Worm (Caenorhabditis elegans): ENCODE results near the gene ctsa-4.1.

ctsa-4.1 gene

DNA sequence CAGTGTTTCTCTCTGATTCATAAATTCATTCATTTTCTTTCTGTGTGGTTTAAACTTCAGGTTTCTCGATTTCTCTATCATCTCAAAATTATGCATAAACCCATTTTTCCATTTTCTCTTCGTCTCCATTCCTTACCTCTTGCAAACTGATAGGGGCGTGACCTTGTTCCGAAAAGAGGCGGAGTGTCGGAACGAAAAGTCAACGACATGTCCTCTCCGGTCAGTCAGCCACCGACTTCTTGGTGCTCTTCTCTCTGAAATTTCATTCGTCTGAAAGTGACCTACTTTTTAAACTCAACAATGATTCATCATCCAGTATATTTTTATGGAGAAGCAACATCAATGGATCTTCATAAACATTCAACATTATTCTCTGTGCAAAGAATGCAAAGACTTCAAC is 14.1 kb downstream of the ctsa-4.1 start, which contains the start of gene F58F12.12:
TSS of gene F58F12.12 (plus strand) at position 301 of the 400 bp plus-strand sequence.
- TF ChIP-seq nhr-28 (tag; optimal IDR thresholded peaks at IDR 0.05) (no peak), hmg-11 (tag; optimal IDR thresholded peaks at IDR 0.05) (no peak), skn-1 (tag; optimal IDR thresholded peaks at IDR 0.05) (no peak), egl-5 (tag; optimal IDR thresholded peaks at IDR 0.05) (no peak), pqm-1 (tag; optimal IDR thresholded peaks at IDR 0.05) (no peak), lin-39 (tag; optimal IDR thresholded peaks at IDR 0.05) (no peak), ceh-28 (tag; optimal IDR thresholded peaks at IDR 0.05) (no peak), ZK546.5 (tag; optimal IDR thresholded peaks at IDR 0.05) (no peak), ztf-11 (tag; optimal IDR thresholded peaks at IDR 0.05) (no peak), fos-1 (tag; optimal IDR thresholded peaks at IDR 0.05) (no peak), nfya-1 (tag; optimal IDR thresholded peaks at IDR 0.05; ENCODE audit: insufficient read depth) (no peak), ama-1 (optimal IDR thresholded peaks at IDR 0.05) (no peak), ztf-4 (tag; optimal IDR thresholded peaks at IDR 0.05) (no peak)

DNA sequence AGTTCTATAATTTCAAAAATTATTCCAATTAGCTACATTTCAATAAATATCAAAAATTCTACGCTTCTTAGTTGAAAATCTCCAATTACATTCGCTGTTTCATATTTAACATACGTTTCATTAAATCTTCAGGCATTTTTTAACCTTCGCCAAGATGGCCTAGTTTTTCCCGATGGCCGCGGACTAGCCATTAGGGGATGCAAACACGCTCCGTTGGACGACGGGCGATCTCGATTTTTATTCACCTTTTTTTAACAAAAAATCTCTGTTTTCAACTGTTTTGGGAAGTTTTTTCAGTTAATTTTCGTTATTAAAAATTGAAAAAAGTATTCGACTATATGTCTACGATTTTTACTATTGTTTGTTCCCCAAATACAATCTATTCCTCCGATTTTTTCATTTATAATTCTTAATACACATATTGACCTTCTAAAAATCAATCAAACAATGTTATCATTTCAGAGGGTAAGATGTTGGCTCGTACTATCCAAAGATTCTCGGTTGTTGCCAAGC is 16.4 kb downstream of the ctsa-4.1 start, which contains the start of gene F58F12.1:
TSS of gene F58F12.1 (plus strand) at position 463 of the 513 bp plus-strand sequence.
- TF ChIP-seq fkh-2 (tag; optimal IDR thresholded peaks at IDR 0.05): no peak
- peak; percentile 20 for TF ChIP-seq elt-2 (tag; optimal IDR thresholded peaks at IDR 0.05)
- no peak for TF ChIP-seq ztf-11 (tag; optimal IDR thresholded peaks at IDR 0.05)
- peak; percentile 56 for TF ChIP-seq hmg-11 (tag; optimal IDR thresholded peaks at IDR 0.05)
- TF ChIP-seq nhr-77 (tag; optimal IDR thresholded peaks at IDR 0.05): no peak
- TF ChIP-seq ceh-9 (tag; optimal IDR thresholded peaks at IDR 0.05): no peak
- no peak for TF ChIP-seq unc-62 (GFP tag; optimal IDR thresholded peaks at IDR 0.05)
- no peak for TF ChIP-seq mml-1 (tag; optimal IDR thresholded peaks at IDR 0.05)
- TF ChIP-seq ceh-16 (tag; optimal IDR thresholded peaks at IDR 0.05): no peak
- TF ChIP-seq aly-2 (tag; optimal IDR thresholded peaks at IDR 0.05): no peak
- no peak for TF ChIP-seq fkh-10 (GFP tag; optimal IDR thresholded peaks at IDR 0.05)
- peak; percentile 94 for TF ChIP-seq lin-15B (tag; optimal IDR thresholded peaks at IDR 0.05)
- TF ChIP-seq nhr-43 (tag; optimal IDR thresholded peaks at IDR 0.05; ENCODE audit: poor library complexity, severe bottlenecking): peak; percentile 70
- peak; percentile 57 for TF ChIP-seq nhr-25 (tag; optimal IDR thresholded peaks at IDR 0.05)
- no peak for TF ChIP-seq elt-1 (tag; optimal IDR thresholded peaks at IDR 0.05)
- peak; percentile 56 for TF ChIP-seq nhr-23 (tag; optimal IDR thresholded peaks at IDR 0.05)
- peak; percentile 46 for TF ChIP-seq egl-5 (tag; optimal IDR thresholded peaks at IDR 0.05)
- TF ChIP-seq nhr-76 (tag; optimal IDR thresholded peaks at IDR 0.05): no peak
- no peak for TF ChIP-seq nhr-12 (tag; optimal IDR thresholded peaks at IDR 0.05)
- no peak for TF ChIP-seq nhr-11 (tag; optimal IDR thresholded peaks at IDR 0.05)
- TF ChIP-seq zag-1 (tag; optimal IDR thresholded peaks at IDR 0.05): no peak
- TF ChIP-seq pha-4 (tag; optimal IDR thresholded peaks at IDR 0.05): peak; percentile 80
- no peak for TF ChIP-seq ztf-4 (tag; optimal IDR thresholded peaks at IDR 0.05)
- TF ChIP-seq nfya-1 (tag; optimal IDR thresholded peaks at IDR 0.05; ENCODE audit: insufficient read depth): peak; percentile 72
- TF ChIP-seq snpc-4 (tag; optimal IDR thresholded peaks at IDR 0.05): peak; percentile 87
- peak; percentile 11 for TF ChIP-seq lin-39 (tag; optimal IDR thresholded peaks at IDR 0.05)
- peak; percentile 8 for TF ChIP-seq pqm-1 (tag; optimal IDR thresholded peaks at IDR 0.05)
- no peak for TF ChIP-seq ceh-28 (tag; optimal IDR thresholded peaks at IDR 0.05)
- TF ChIP-seq nhr-67 (tag; optimal IDR thresholded peaks at IDR 0.05): no peak

DNA sequence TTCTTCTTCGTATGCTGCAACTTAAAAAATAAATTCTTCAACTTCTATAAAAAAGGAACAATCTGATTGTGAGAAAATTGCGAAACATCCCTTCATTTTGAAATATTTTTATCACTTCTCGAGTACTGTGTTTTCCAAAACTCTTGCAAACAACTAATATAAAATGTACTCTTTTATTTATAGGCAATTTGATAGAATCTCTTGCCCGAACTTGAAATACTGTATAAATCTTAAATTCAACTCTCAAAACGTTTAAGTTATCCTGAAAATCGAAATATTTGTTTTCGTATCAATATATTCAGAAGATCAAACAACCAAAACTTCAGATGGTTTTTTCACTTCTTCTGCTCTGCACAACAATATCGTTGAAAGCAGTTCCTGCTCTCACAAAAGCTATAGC is 19.7 kb downstream of the ctsa-4.1 start, which contains the start of gene F58F12.4:
TSS of gene F58F12.4 (plus strand) at position 301 of the 400 bp plus-strand sequence.
- no peak for TF ChIP-seq ztf-11 (tag; optimal IDR thresholded peaks at IDR 0.05)
- TF ChIP-seq unc-62 (GFP tag; optimal IDR thresholded peaks at IDR 0.05): no peak
- no peak for TF ChIP-seq R02D3.7 (tag; optimal IDR thresholded peaks at IDR 0.05)
- TF ChIP-seq pqm-1 (tag; optimal IDR thresholded peaks at IDR 0.05): no peak
- no peak for TF ChIP-seq ZK546.5 (tag; optimal IDR thresholded peaks at IDR 0.05)
- TF ChIP-seq mml-1 (tag; optimal IDR thresholded peaks at IDR 0.05): no peak
- no peak for TF ChIP-seq ama-1 (optimal IDR thresholded peaks at IDR 0.05)
- TF ChIP-seq ceh-16 (tag; optimal IDR thresholded peaks at IDR 0.05): no peak
- no peak for TF ChIP-seq aly-2 (tag; optimal IDR thresholded peaks at IDR 0.05)
- TF ChIP-seq unc-39 (tag; optimal IDR thresholded peaks at IDR 0.05): no peak
- no peak for TF ChIP-seq hmg-11 (tag; optimal IDR thresholded peaks at IDR 0.05)
- TF ChIP-seq fkh-10 (GFP tag; optimal IDR thresholded peaks at IDR 0.05): no peak
- no peak for TF ChIP-seq nhr-67 (tag; optimal IDR thresholded peaks at IDR 0.05)
- no peak for TF ChIP-seq elt-1 (tag; optimal IDR thresholded peaks at IDR 0.05)
- no peak for TF ChIP-seq eor-1 (tag; optimal IDR thresholded peaks at IDR 0.05)
- TF ChIP-seq lin-39 (tag; optimal IDR thresholded peaks at IDR 0.05): no peak
- no peak for TF ChIP-seq sea-2 (GFP tag; optimal IDR thresholded peaks at IDR 0.05)
- no peak for TF ChIP-seq lsy-12 (tag; optimal IDR thresholded peaks at IDR 0.05)

All from whole organism, L3 larva.